Worm (Caenorhabditis elegans): ENCODE results near the gene D2063.1.

DNA sequence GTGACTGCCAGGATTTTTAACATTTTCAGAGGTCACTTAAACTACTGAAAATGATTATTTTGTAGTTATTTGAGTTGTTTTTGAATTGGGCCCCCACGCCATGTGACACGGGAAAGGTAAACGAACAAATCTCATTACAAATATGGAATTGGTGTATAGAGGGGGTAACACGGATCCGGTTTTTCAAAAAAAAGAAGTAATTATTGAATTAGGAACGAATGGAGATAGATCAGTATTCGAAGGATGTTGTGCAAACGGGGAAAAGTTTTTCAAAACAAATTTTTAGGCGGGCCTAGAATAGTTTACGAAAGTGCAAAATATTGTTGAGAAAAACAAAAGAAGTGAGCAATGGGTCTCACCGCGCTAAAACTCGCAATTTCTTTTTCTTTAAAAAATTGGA, 39.5 kb downstream of the D2063.1 start, which contains the start of gene F32D1.11:
- TF ChIP-seq hmg-4 (GFP tag; optimal IDR thresholded peaks at IDR 0.05) (no peak), F13C5.2 (tag; optimal IDR thresholded peaks at IDR 0.05) (no peak), tbx-11 (GFP tag; IDR thresholded peaks at IDR 0.05) (no peak), flt-1 (GFP tag; IDR thresholded peaks at IDR 0.05) (no peak), ama-1 (optimal IDR thresholded peaks at IDR 0.05) (no peak), aly-1 (tag; optimal IDR thresholded peaks at IDR 0.05) (no peak), hnd-1 (tag; optimal IDR thresholded peaks at IDR 0.05) (no peak), B0310.2 (tag; optimal IDR thresholded peaks at IDR 0.05) (no peak), tra-4 (tag; optimal IDR thresholded peaks at IDR 0.05) (no peak), sea-1 (GFP tag; conservative IDR thresholded peaks at IDR 0.05) (no peak), ceh-13 (GFP tag; optimal IDR thresholded peaks at IDR 0.05) (no peak), ets-7 (tag; optimal IDR thresholded peaks at IDR 0.05) (no peak), pes-1 (GFP tag; IDR thresholded peaks at IDR 0.05) (no peak), hmbx-1 (tag; optimal IDR thresholded peaks at IDR 0.05) (no peak)
